Worm (Caenorhabditis elegans) whole organism, L2 larva: ENCODE data around the gene nhr-197.

ENCODE experiments used
- C34F6.9 ChIP-seq: fragments of 150-350 bp; optimal IDR thresholded peaks from 2 replicates; lab custom pipeline; 2014; ENCODE audit warnings: missing biosample characterization, missing genetic modification characterization
- R02D3.7 ChIP-seq: fragments of 150-350 bp; optimal IDR thresholded peaks from 2 replicates; lab custom pipeline; 2014; ENCODE audit warnings: missing biosample characterization, missing genetic modification characterization
- Y55F3AM.14 ChIP-seq: fragments of 200-800 bp; sonication (Bioruptor generic); optimal IDR thresholded peaks from 2 replicates; lab custom pipeline; 2018; ENCODE audit warnings: mild to moderate bottlenecking, missing genetic modification characterization, missing compliant biosample characterization
- alr-1 ChIP-seq: fragments of 150-350 bp; optimal IDR thresholded peaks from 2 replicates; lab custom pipeline; 2014; ENCODE audit warnings: missing biosample characterization, missing genetic modification characterization
- aly-2 ChIP-seq: fragments of 150-350 bp; optimal IDR thresholded peaks from 2 replicates; lab custom pipeline; 2014; ENCODE audit warnings: missing biosample characterization, missing genetic modification characterization
- ama-1 ChIP-seq: fragments of 150-350 bp; optimal IDR thresholded peaks from 2 replicates; lab custom pipeline; 2018; ENCODE audit warnings: inconsistent platforms
- ceh-16 ChIP-seq: fragments of 150-350 bp; optimal IDR thresholded peaks from 2 replicates; lab custom pipeline; 2014; ENCODE audit warnings: missing biosample characterization, missing genetic modification characterization
- dmd-4 ChIP-seq: sonication (generic microtip); optimal IDR thresholded peaks from 2 replicates; lab custom pipeline; 2017; ENCODE audit warnings: missing biosample characterization, missing genetic modification characterization
- elt-1 ChIP-seq: fragments of 150-350 bp; optimal IDR thresholded peaks from 2 replicates; lab custom pipeline; 2014; ENCODE audit warnings: missing biosample characterization, missing genetic modification characterization
- elt-3 ChIP-seq: sonication (generic microtip); optimal IDR thresholded peaks from 2 replicates; lab custom pipeline; 2017; ENCODE audit warnings: missing biosample characterization, missing genetic modification characterization
- gmeb-1 ChIP-seq: fragments of 150-350 bp; optimal IDR thresholded peaks from 2 replicates; lab custom pipeline; 2014; ENCODE audit warnings: missing biosample characterization, missing genetic modification characterization
- lin-11 ChIP-seq: fragments of 150-350 bp; sonication (generic microtip); optimal IDR thresholded peaks from 2 replicates; lab custom pipeline; 2014; ENCODE audit warnings: missing biosample characterization, missing genetic modification characterization, inconsistent platforms, mixed read lengths
- lin-13 ChIP-seq: fragments of 150-350 bp; optimal IDR thresholded peaks from 2 replicates; lab custom pipeline; 2014; ENCODE audit warnings: missing biosample characterization, missing genetic modification reagents, missing genetic modification characterization
- lin-39 ChIP-seq: fragments of 150-350 bp; optimal IDR thresholded peaks from 2 replicates; lab custom pipeline; 2014; ENCODE audit warnings: missing biosample characterization, missing genetic modification reagents, missing genetic modification characterization
- mab-5 ChIP-seq: fragments of 150-350 bp; optimal IDR thresholded peaks from 2 replicates; lab custom pipeline; 2014; ENCODE audit warnings: missing biosample characterization, missing genetic modification characterization
- mbf-1 ChIP-seq: sonication (generic microtip); optimal IDR thresholded peaks from 2 replicates; lab custom pipeline; 2017; ENCODE audit warnings: missing biosample characterization, missing genetic modification characterization
- mdl-1 ChIP-seq, 2 experiments: fragments of 150-350 bp in 1 of 2; sonication (generic microtip) in 1 of 2; optimal IDR thresholded peaks; 2 replicates each; lab custom pipeline; 2017; ENCODE audit warnings: missing biosample characterization in 2 of 2, missing genetic modification characterization in 2 of 2
- nhr-10 ChIP-seq: sonication (generic microtip); optimal IDR thresholded peaks from 2 replicates; lab custom pipeline; 2017; ENCODE audit warnings: missing biosample characterization, missing genetic modification characterization
- nhr-11 ChIP-seq: fragments of 150-350 bp; optimal IDR thresholded peaks from 2 replicates; lab custom pipeline; 2014; ENCODE audit warnings: missing biosample characterization, missing genetic modification characterization
- nhr-12 ChIP-seq: fragments of 150-350 bp; optimal IDR thresholded peaks from 2 replicates; lab custom pipeline; 2014; ENCODE audit warnings: missing biosample characterization, missing genetic modification characterization
- nhr-21 ChIP-seq: fragments of 150-350 bp; optimal IDR thresholded peaks from 2 replicates; lab custom pipeline; 2014; ENCODE audit warnings: missing biosample characterization, missing genetic modification characterization
- nhr-237 ChIP-seq: fragments of 150-350 bp; optimal IDR thresholded peaks from 2 replicates; lab custom pipeline; 2014; ENCODE audit warnings: missing biosample characterization, missing genetic modification characterization
- nhr-25 ChIP-seq: fragments of 150-350 bp; sonication (generic microtip); optimal IDR thresholded peaks from 3 replicates; lab custom pipeline; 2014; ENCODE audit warnings: missing biosample characterization, missing genetic modification characterization
- nhr-6 ChIP-seq: fragments of 150-350 bp; optimal IDR thresholded peaks from 2 replicates; lab custom pipeline; 2014; ENCODE audit warnings: missing biosample characterization, missing genetic modification characterization
- nhr-77 ChIP-seq: fragments of 150-350 bp; optimal IDR thresholded peaks from 2 replicates; lab custom pipeline; 2014; ENCODE audit warnings: missing biosample characterization, missing genetic modification characterization
- peb-1 ChIP-seq: fragments of 150-350 bp; optimal IDR thresholded peaks from 2 replicates; lab custom pipeline; 2014; ENCODE audit warnings: missing biosample characterization, missing genetic modification characterization
- skn-1 ChIP-seq: sonication (generic microtip); optimal IDR thresholded peaks from 2 replicates; lab custom pipeline; 2017; ENCODE audit warnings: missing biosample characterization, missing genetic modification characterization
- sma-3 ChIP-seq: sonication (generic microtip); optimal IDR thresholded peaks from 2 replicates; lab custom pipeline; 2016; ENCODE audit warnings: missing genetic modification reagents, missing genetic modification characterization, missing compliant biosample characterization
- unc-39 ChIP-seq: fragments of 150-350 bp; optimal IDR thresholded peaks from 2 replicates; lab custom pipeline; 2014; ENCODE audit warnings: missing biosample characterization, missing genetic modification characterization
- unc-55 ChIP-seq: fragments of 150-350 bp; sonication (generic microtip); optimal IDR thresholded peaks from 3 replicates; lab custom pipeline; 2014; ENCODE audit warnings: missing biosample characterization, missing genetic modification reagents, missing genetic modification characterization
- zag-1 ChIP-seq: fragments of 150-350 bp; optimal IDR thresholded peaks from 2 replicates; lab custom pipeline; 2014; ENCODE audit warnings: missing biosample characterization, missing genetic modification characterization
- ztf-11 ChIP-seq: sonication (generic microtip); optimal IDR thresholded peaks from 2 replicates; lab custom pipeline; 2017; ENCODE audit warnings: missing biosample characterization, missing genetic modification characterization

nhr-197 gene

ce11 chrV:15732209-15732608, 44.4 kb downstream of the nhr-197 start, which contains the start of gene str-38:
Gene str-38, minus strand, starts transcription at chrV:15732309.
- no peak for TF ChIP-seq lin-39
- no peak for TF ChIP-seq nhr-25 (tag; lab: Kevin White, UChicago)
- TF ChIP-seq mbf-1 (tag; lab: Kevin White, UChicago) = no peak
- no peak for TF ChIP-seq ztf-11 (tag; lab: Kevin White, UChicago)
- TF ChIP-seq ceh-16 (tag; lab: Kevin White, UChicago) = no peak
- no peak for TF ChIP-seq sma-3 (GFP tag; lab: Kevin White, UChicago)
- TF ChIP-seq nhr-10 (tag; lab: Kevin White, UChicago) = no peak
- no peak for TF ChIP-seq elt-1 (tag; lab: Kevin White, UChicago)
- TF ChIP-seq nhr-237 (tag; lab: Kevin White, UChicago) = no peak
- TF ChIP-seq nhr-11 (tag; lab: Kevin White, UChicago) = no peak
- no peak for TF ChIP-seq alr-1 (tag; lab: Kevin White, UChicago)
- no peak for TF ChIP-seq gmeb-1 (tag; lab: Kevin White, UChicago)

- no peak for TF ChIP-seq skn-1
- TF ChIP-seq ztf-11 (tag; lab: Kevin White, UChicago) = no peak
- no peak for TF ChIP-seq zag-1
- no peak for TF ChIP-seq unc-55 (GFP tag; lab: Kevin White, UChicago)
- TF ChIP-seq gmeb-1 (tag; lab: Kevin White, UChicago) = no peak
- no peak for TF ChIP-seq unc-39
- no peak for TF ChIP-seq ama-1 (lab: Kevin White, UChicago)
- TF ChIP-seq mab-5 (tag; lab: Kevin White, UChicago) = no peak
- TF ChIP-seq R02D3.7 (tag; lab: Kevin White, UChicago) = no peak
- no peak for TF ChIP-seq nhr-25 (tag; lab: Kevin White, UChicago)
- TF ChIP-seq nhr-12 (tag; lab: Kevin White, UChicago) = no peak
- no peak for TF ChIP-seq nhr-77 (tag; lab: Kevin White, UChicago)
- TF ChIP-seq mbf-1 (tag; lab: Kevin White, UChicago) = no peak
- no peak for TF ChIP-seq C34F6.9
- no peak for TF ChIP-seq nhr-21
These were observed 45.3 kb downstream of the nhr-197 start for ce11 chrV:15733020-15733419.

ce11 chrV:15733568-15733967, 45.8 kb downstream of the nhr-197 start, which contains the start of gene T23D5.3:
Gene T23D5.3, minus strand, starts transcription at chrV:15733668.
- TF ChIP-seq C34F6.9 = no peak
- no peak for TF ChIP-seq aly-2
- TF ChIP-seq nhr-10 (tag; lab: Kevin White, UChicago) = no peak
- no peak for TF ChIP-seq mab-5 (tag; lab: Kevin White, UChicago)
- no peak for TF ChIP-seq lin-13 (GFP tag; lab: Kevin White, UChicago)
- no peak for TF ChIP-seq nhr-21
- no peak for TF ChIP-seq ceh-16 (tag; lab: Kevin White, UChicago)
- no peak for TF ChIP-seq unc-55 (GFP tag; lab: Kevin White, UChicago)
- TF ChIP-seq mdl-1 (tag; optimal IDR thresholded peaks at IDR 0.05; lab: Kevin White, UChicago) = no peak
- no peak for TF ChIP-seq Y55F3AM.14
- no peak for TF ChIP-seq elt-3 (tag; lab: Kevin White, UChicago)

ce11 chrV:15735720-15736119, 48.0 kb downstream of the nhr-197 start, which contains the start of gene str-27:
Gene str-27, minus strand, starts transcription at chrV:15735820.
- TF ChIP-seq nhr-6 (tag; lab: Kevin White, UChicago) = no peak
- TF ChIP-seq C34F6.9 = no peak
- TF ChIP-seq unc-55 (GFP tag; lab: Kevin White, UChicago) = no peak
- no peak for TF ChIP-seq dmd-4 (tag; lab: Kevin White, UChicago)
- TF ChIP-seq peb-1 (tag; lab: Kevin White, UChicago) = no peak
- TF ChIP-seq lin-39 = no peak
- TF ChIP-seq lin-11 = no peak
